Fruit fly (Drosophila melanogaster): Measurements from ENCODE around the gene CG9393.

Gene CG9393

DNA sequence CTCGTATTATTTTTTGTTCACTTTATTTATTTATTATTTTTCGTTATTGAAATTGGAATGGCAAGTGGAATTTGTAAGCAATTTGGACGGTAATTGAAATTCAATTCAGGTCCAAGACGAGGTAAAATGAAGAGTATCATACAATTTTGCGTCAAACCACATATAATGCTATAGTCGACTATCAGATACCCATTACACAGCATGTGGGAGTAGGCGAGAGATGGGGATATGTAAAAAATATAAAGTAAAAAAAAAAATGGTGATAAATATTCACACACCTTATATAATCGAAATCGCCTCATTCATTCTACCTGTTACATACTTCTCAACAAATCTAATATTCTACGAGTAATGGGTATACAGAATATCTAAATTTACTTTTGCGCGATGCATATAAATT is 48.7 kb upstream of the CG9393 start:
- TF ChIP-seq foxo (GFP tag; optimal IDR thresholded peaks at IDR 0.05), result peak in 1 of 2 experiments; percentile 56
- no peak for TF ChIP-seq dsf (GFP tag; optimal IDR thresholded peaks at IDR 0.05; ENCODE audit: borderline replicate concordance)
- TF ChIP-seq Sp1 (GFP tag; optimal IDR thresholded peaks at IDR 0.05), result peak; percentile 9
- no peak for TF ChIP-seq N (GFP tag; optimal IDR thresholded peaks at IDR 0.05)
- TF ChIP-seq woc (GFP tag; optimal IDR thresholded peaks at IDR 0.05), result peak; percentile 11
- peak; percentile 45 for TF ChIP-seq HLH106 (tag; optimal IDR thresholded peaks at IDR 0.05)
- TF ChIP-seq psq (GFP tag; optimal IDR thresholded peaks at IDR 0.05), result peak; percentile 6
- no peak for TF ChIP-seq Dif (GFP tag; optimal IDR thresholded peaks at IDR 0.05; ENCODE audit: partially characterized antibody)
- TF ChIP-seq lola (GFP tag; optimal IDR thresholded peaks at IDR 0.05), result no peak
- peak; percentile 69 for TF ChIP-seq h (GFP tag; optimal IDR thresholded peaks at IDR 0.05)
- TF ChIP-seq fru (GFP tag; optimal IDR thresholded peaks at IDR 0.05), result peak; percentile 45
- TF ChIP-seq Hnf4 (GFP tag; optimal IDR thresholded peaks at IDR 0.05), result peak; percentile 60
- TF ChIP-seq rgr (GFP tag; optimal IDR thresholded peaks at IDR 0.05), result peak; percentile 56
- TF ChIP-seq br (GFP tag; optimal IDR thresholded peaks at IDR 0.05), result peak; percentile 59
- peak; percentile 54 for TF ChIP-seq OdsH (GFP tag; optimal IDR thresholded peaks at IDR 0.05)
- no peak for TF ChIP-seq Mio (GFP tag; optimal IDR thresholded peaks at IDR 0.05)
- peak; percentile 63 for TF ChIP-seq ey (GFP tag; optimal IDR thresholded peaks at IDR 0.05)

DNA sequence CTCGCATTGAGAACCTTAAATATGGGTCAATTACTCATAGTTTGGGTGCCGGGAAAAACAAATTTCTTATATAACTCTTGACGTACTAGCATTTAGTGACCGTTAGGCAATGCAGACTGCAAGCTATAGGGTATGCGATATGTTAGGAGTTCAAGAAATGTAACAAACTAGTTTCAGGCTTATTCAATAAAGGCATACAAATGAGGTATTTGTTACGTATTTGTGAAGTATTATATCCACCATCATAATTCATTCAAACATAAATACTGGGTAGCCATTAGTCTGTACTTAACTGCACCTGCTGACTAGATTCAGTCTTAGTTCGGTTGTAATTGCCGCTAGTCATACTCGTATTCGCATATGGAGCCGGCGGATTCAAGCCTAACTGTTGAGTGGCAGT is 44.7 kb upstream of the CG9393 start:
- no peak for TF ChIP-seq HLH106 (tag; optimal IDR thresholded peaks at IDR 0.05)
- TF ChIP-seq br (GFP tag; optimal IDR thresholded peaks at IDR 0.05), result no peak
- TF ChIP-seq Hnf4 (GFP tag; optimal IDR thresholded peaks at IDR 0.05), result no peak
- TF ChIP-seq pan (optimal IDR thresholded peaks at IDR 0.05), result no peak
- no peak for TF ChIP-seq CG9705 (GFP tag; optimal IDR thresholded peaks at IDR 0.05)
- TF ChIP-seq Sp1 (GFP tag; optimal IDR thresholded peaks at IDR 0.05), result no peak
- no peak for TF ChIP-seq N (GFP tag; optimal IDR thresholded peaks at IDR 0.05)
- TF ChIP-seq dsf (GFP tag; optimal IDR thresholded peaks at IDR 0.05; ENCODE audit: borderline replicate concordance), result no peak
- no peak for TF ChIP-seq ey (GFP tag; optimal IDR thresholded peaks at IDR 0.05)
- no peak for TF ChIP-seq Jra (GFP tag; optimal IDR thresholded peaks at IDR 0.05)
- no peak for TF ChIP-seq dl (GFP tag; optimal IDR thresholded peaks at IDR 0.05; ENCODE audit: insufficient read depth in 1 of 2, partially characterized antibody in 2 of 2)
- TF ChIP-seq woc (GFP tag; optimal IDR thresholded peaks at IDR 0.05), result no peak
- TF ChIP-seq Hr78 (GFP tag; optimal IDR thresholded peaks at IDR 0.05), result no peak
- no peak for TF ChIP-seq OdsH (GFP tag; optimal IDR thresholded peaks at IDR 0.05)
- no peak for TF ChIP-seq Mio (GFP tag; optimal IDR thresholded peaks at IDR 0.05)
- TF ChIP-seq fru (GFP tag; optimal IDR thresholded peaks at IDR 0.05), result no peak
- no peak for TF ChIP-seq Abd-B (GFP tag; optimal IDR thresholded peaks at IDR 0.05)
- no peak for TF ChIP-seq Vsx2 (GFP tag; optimal IDR thresholded peaks at IDR 0.05; ENCODE audit: partially characterized antibody)

DNA sequence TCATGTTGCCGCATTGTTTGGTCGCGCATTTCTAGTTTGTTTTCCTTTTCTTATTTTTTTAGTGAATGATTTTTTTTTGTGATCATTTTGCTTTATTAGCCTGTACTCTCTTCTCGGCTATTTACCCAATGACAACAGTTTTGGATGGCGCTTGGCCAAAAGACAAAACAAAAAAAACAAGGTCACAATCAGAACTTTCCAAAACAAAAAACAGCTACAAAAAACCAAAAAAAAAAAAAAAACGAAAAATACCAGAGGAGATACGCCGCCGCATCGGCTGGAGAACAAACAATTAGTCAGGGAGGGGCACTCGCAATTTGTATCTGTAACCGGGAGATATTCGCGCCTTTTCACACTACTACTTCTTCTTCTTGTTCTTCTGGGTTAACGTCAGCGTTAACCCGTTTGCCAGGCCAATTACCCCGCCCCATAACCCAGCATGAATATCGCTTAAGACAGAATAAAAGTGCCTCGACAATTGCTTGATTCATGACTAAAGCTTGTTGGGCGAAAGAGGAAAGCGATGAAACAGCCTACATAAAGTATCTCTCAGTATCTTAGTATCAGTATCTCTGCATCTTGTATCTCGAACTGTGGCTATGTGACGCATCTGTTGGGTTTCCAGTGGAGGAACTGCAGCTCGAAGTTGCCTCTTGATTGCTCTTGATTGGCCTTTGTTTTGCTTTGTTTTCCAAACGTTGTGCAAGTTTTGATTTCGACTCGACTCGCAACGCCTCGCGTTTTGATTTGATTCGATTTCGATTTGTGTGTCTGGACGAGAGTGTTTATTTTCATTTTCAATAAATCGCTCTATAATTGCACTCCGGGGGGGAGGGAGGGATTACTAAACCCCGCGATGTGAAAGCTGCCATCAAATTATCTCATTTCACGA is 43.7 kb upstream of the CG9393 start:
- TF ChIP-seq sage (GFP tag; optimal IDR thresholded peaks at IDR 0.05) (no peak), dsf (GFP tag; optimal IDR thresholded peaks at IDR 0.05; ENCODE audit: borderline replicate concordance) (no peak), foxo (GFP tag; optimal IDR thresholded peaks at IDR 0.05) (no peak), brk (GFP tag; optimal IDR thresholded peaks at IDR 0.05) (no peak), Myc (optimal IDR thresholded peaks at IDR 0.05) (no peak), Vsx2 (GFP tag; optimal IDR thresholded peaks at IDR 0.05; ENCODE audit: partially characterized antibody) (peak; percentile 66), GATAd (GFP tag; optimal IDR thresholded peaks at IDR 0.05) (no peak), psq (GFP tag; optimal IDR thresholded peaks at IDR 0.05) (no peak)

DNA sequence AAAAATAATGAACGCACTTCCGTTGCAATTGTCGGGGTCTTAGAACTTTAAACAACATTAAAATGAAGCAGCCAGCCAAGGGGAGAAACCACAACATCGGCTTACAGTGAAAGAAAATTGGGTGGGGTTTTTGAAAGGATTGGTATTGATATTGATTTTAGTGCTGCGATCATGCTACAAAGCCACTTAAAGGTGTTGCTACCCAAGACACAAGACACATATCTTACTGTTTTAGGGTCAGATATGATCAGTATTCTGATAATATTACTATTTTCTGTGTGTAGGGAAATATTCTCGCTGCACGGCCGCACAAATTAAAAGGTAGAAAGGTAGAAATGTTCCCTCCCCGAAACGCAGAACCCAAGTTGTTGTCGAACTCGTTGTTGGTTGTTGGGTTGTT is 41.6 kb upstream of the CG9393 start:
- TF ChIP-seq h (GFP tag; optimal IDR thresholded peaks at IDR 0.05) (peak; percentile 33), HLH106 (tag; optimal IDR thresholded peaks at IDR 0.05) (peak; percentile 6), usp (GFP tag; optimal IDR thresholded peaks at IDR 0.05) (no peak), foxo (GFP tag; optimal IDR thresholded peaks at IDR 0.05) (peak in 1 of 2 experiments; percentile 37), jim (GFP tag; optimal IDR thresholded peaks at IDR 0.05) (no peak), fru (GFP tag; optimal IDR thresholded peaks at IDR 0.05) (peak; percentile 40), Hnf4 (GFP tag; optimal IDR thresholded peaks at IDR 0.05) (no peak), rgr (GFP tag; optimal IDR thresholded peaks at IDR 0.05) (peak; percentile 9), CrebA (GFP tag; optimal IDR thresholded peaks at IDR 0.05; ENCODE audit: borderline replicate concordance) (no peak), N (GFP tag; optimal IDR thresholded peaks at IDR 0.05) (no peak), Hr78 (GFP tag; optimal IDR thresholded peaks at IDR 0.05) (no peak), Abd-B (GFP tag; optimal IDR thresholded peaks at IDR 0.05) (no peak), Myc (optimal IDR thresholded peaks at IDR 0.05) (no peak), br (GFP tag; optimal IDR thresholded peaks at IDR 0.05) (peak; percentile 21), ey (GFP tag; optimal IDR thresholded peaks at IDR 0.05) (peak; percentile 23)
